Worm (Caenorhabditis elegans) whole organism, L4 larva: ENCODE measurements around the gene ama-1.

Experiments
- T20F7.1 ChIP-seq: fragments of 200-800 bp; sonication (Bioruptor generic); optimal IDR thresholded peaks from 2 replicates; lab custom pipeline; 2018; ENCODE audit warnings: mild to moderate bottlenecking, missing genetic modification characterization, missing compliant biosample characterization
- ama-1 ChIP-seq: fragments of 150-350 bp; optimal IDR thresholded peaks from 2 replicates; lab custom pipeline; 2014; ENCODE audit warnings: inconsistent platforms, mixed read lengths
- fkh-10 ChIP-seq: fragments of 150-350 bp; optimal IDR thresholded peaks from 2 replicates; lab custom pipeline; 2014; ENCODE audit warnings: missing biosample characterization, missing genetic modification reagents, missing genetic modification characterization
- jun-1 ChIP-seq: fragments of 150-350 bp; optimal IDR thresholded peaks from 2 replicates; lab custom pipeline; 2014; ENCODE audit warnings: missing biosample characterization, missing genetic modification reagents, missing genetic modification characterization
- pha-4 ChIP-seq, 2 experiments: fragments of 150-350 bp in 1 of 2; fragments of 200-800 bp in 1 of 2; sonication (Bioruptor generic) in 1 of 2; IDR thresholded peaks in 1 of 2; optimal IDR thresholded peaks in 1 of 2; 2 replicates each; pipeline versions ENCODE4 v1.3.6 to Lab custom; 2014 to 2022; ENCODE audit warnings: missing genetic modification characterization in 2 of 2, missing genetic modification reagents in 2 of 2, missing biosample characterization in 1 of 2, missing compliant biosample characterization in 1 of 2
- unc-130 ChIP-seq: sonication (generic microtip); optimal IDR thresholded peaks from 2 replicates; lab custom pipeline; 2016; ENCODE audit warnings: missing genetic modification reagents, missing genetic modification characterization, missing compliant biosample characterization

ce11 chrIV:4243830-4244406 lies 4.0 kb upstream of the ama-1 start:
- TF ChIP-seq unc-130 (GFP tag; lab: Kevin White, UChicago): no peak
- no peak for TF ChIP-seq jun-1 (tag; lab: Kevin White, UChicago)
- TF ChIP-seq ama-1 (lab: Kevin White, UChicago): no peak
- TF ChIP-seq pha-4 (GFP tag; IDR thresholded peaks at IDR 0.05; lab: Robert Waterston, UW): no peak
- TF ChIP-seq pha-4 (tag; optimal IDR thresholded peaks at IDR 0.05; lab: Kevin White, UChicago): no peak
- no peak for TF ChIP-seq T20F7.1 (GFP tag; lab: Kevin White, UChicago)
- TF ChIP-seq fkh-10 (GFP tag; lab: Kevin White, UChicago): no peak
